Fruit fly (Drosophila melanogaster) S2 (cell line): Measurements from ENCODE around the gene CG10470.

ENCODE experiments used
- CG8478 ChIP-seq: fragments of >200 bp; optimal IDR thresholded peaks from 2 replicates; lab custom pipeline; 2018
- CTCF ChIP-seq, 2 experiments: fragments of >200 bp; optimal IDR thresholded peaks; 2 replicates each; lab custom pipeline; 2018

- TF ChIP-seq CTCF (optimal IDR thresholded peaks at IDR 0.05; lab: Kevin White, UChicago) (no peak), CG8478 (lab: Kevin White, UChicago) (no peak)
Observed at dm6 chr2L:19034213-19034929, 14.5 kb upstream of the CG10470 start, which contains the start of the genes mib2 and CG31800.
